Worm (Caenorhabditis elegans): Measurements from ENCODE around the gene T15B12.2.

ce11 chrIII:5291281-5291680 is 10.4 kb downstream of the T15B12.2 start:
- TF ChIP-seq klf-2 (GFP tag; conservative IDR thresholded peaks at IDR 0.05) (no peak), T22C8.4 (GFP tag; IDR thresholded peaks at IDR 0.05) (no peak), ref-1 (GFP tag; conservative IDR thresholded peaks at IDR 0.05) (no peak), flt-1 (GFP tag; IDR thresholded peaks at IDR 0.05) (no peak), cog-1 (tag; optimal IDR thresholded peaks at IDR 0.05) (no peak), tab-1 (GFP tag; IDR thresholded peaks at IDR 0.05) (no peak), ztf-29 (GFP tag; IDR thresholded peaks at IDR 0.05) (no peak)

Data from whole organism, midembryonic.